Worm (Caenorhabditis elegans): ENCODE results near the gene glf-1.

glf-1 gene

DNA sequence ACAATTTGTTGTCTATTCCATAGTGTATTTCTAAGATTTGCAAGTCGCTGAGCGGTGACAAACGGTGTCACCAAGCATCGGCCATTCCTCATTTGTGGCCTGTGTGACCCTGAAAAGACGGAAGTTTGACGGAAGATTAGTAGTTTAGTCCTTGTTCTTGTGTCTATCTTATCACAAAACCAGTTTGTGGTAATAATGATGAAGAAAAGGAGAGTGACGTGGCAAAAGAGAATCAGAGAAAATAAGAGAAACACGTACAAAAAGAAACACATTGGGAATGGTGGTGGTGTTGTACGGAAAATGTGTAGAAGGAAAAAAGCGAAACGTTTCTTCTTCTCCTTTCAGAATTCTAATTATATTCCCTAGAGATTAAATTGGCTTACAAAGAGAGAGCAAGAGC is 53.5 kb downstream of the glf-1 start, which contains the start of gene mcu-1 (continued):
- TF ChIP-seq lir-3 (tag; optimal IDR thresholded peaks at IDR 0.05) (no peak), pha-4 (GFP tag; IDR thresholded peaks at IDR 0.05) (no peak), pha-4 (tag; optimal IDR thresholded peaks at IDR 0.05) (no peak), zip-2 (tag; optimal IDR thresholded peaks at IDR 0.05) (no peak), nhr-10 (tag; optimal IDR thresholded peaks at IDR 0.05) (no peak), nhr-48 (tag; optimal IDR thresholded peaks at IDR 0.05) (peak; percentile 19), D1046.2 (GFP tag; IDR thresholded peaks at IDR 0.05) (no peak), ceh-82 (tag; optimal IDR thresholded peaks at IDR 0.05) (no peak), aha-1 (tag) (peak; percentile 83), mep-1 (tag; optimal IDR thresholded peaks at IDR 0.05) (peak; percentile 17), mxl-3 (GFP tag; optimal IDR thresholded peaks at IDR 0.05) (peak; percentile 78)

Data from whole organism, L4 larva.